Fruit fly (Drosophila melanogaster): ENCODE results near the gene GCC88.

DNA sequence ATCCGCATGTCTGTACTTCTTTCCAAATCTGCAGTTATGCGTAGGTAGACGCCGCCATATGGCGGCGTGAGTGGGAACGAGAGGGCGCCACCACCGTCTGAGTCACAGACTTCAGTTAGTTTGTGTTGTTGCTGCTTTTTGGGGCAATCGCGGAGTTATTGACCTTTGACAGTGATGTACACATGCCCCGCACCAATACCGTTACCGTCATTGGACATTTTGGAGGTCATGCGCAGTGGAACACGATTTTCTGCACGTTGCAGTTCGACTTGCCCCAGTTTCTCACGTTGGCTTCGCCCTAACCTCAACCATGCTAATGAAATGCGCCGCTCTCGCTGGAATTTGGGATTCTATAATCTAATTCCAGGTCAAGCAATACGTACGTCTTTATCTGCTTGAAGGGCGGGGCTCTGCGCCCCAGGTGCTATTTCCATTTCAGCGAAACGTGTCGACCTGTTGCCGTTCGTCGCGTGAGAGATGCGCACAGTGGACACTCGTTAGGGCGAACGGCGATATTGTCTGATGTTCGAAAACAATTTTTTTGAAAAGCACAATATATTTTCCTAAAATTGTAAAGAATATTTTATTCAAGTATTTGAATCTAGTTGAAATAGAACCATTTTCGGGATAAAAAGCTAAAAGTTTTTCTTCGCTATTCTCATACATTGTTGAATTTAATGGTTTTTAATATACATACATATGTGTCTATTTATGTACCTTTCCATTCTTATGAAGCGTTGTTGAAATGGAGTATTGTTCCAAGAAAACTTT, 18.9 kb downstream of the GCC88 start:
- no peak for TF ChIP-seq sage (GFP tag; optimal IDR thresholded peaks at IDR 0.05)
- TF ChIP-seq fru (GFP tag; optimal IDR thresholded peaks at IDR 0.05), result peak; percentile 60
- TF ChIP-seq br (GFP tag; optimal IDR thresholded peaks at IDR 0.05), result peak; percentile 36
- no peak for TF ChIP-seq Rel (GFP tag; optimal IDR thresholded peaks at IDR 0.05)
- TF ChIP-seq Rel (tag; optimal IDR thresholded peaks at IDR 0.05), result peak; percentile 64
- TF ChIP-seq brk (GFP tag; optimal IDR thresholded peaks at IDR 0.05), result no peak
- no peak for TF ChIP-seq pan (optimal IDR thresholded peaks at IDR 0.05)
- peak; percentile 61 for TF ChIP-seq Hnf4 (GFP tag; optimal IDR thresholded peaks at IDR 0.05)
- no peak for TF ChIP-seq Mio (GFP tag; optimal IDR thresholded peaks at IDR 0.05)
- peak; percentile 63 for TF ChIP-seq psq (GFP tag; optimal IDR thresholded peaks at IDR 0.05)
- TF ChIP-seq Dfd (GFP tag; optimal IDR thresholded peaks at IDR 0.05), result no peak

Measured in whole organism, wandering third instar larva.